Fruit fly (Drosophila melanogaster) whole organism, embryonic: ENCODE results near the gene EMC5.

Source experiments
- Abd-B ChIP-seq: fragments of 200-800 bp; sonication (Bioruptor generic); optimal IDR thresholded peaks from 2 replicates; lab custom pipeline; 2018; ENCODE audit warnings: missing biosample characterization, mild to moderate bottlenecking, missing genetic modification characterization, moderate library complexity
- CG10147 ChIP-seq: fragments of 200-800 bp; sonication (Bioruptor generic); optimal IDR thresholded peaks from 2 replicates; lab custom pipeline; 2019; ENCODE audit warnings: missing biosample characterization, mild to moderate bottlenecking, missing genetic modification characterization, moderate library complexity
- CG12071 ChIP-seq: fragments of 200-800 bp; sonication (Bioruptor generic); optimal IDR thresholded peaks from 3 replicates; lab custom pipeline; 2018; ENCODE audit warnings: missing biosample characterization, mild to moderate bottlenecking, missing genetic modification characterization
- CG12155 ChIP-seq: fragments of 200-800 bp; sonication (Bioruptor generic); optimal IDR thresholded peaks from 3 replicates; lab custom pipeline; 2016; ENCODE audit warnings: missing biosample characterization, missing genetic modification characterization
- CG12391 ChIP-seq: fragments of 200-800 bp; sonication (Bioruptor generic); optimal IDR thresholded peaks from 3 replicates; lab custom pipeline; 2018; ENCODE audit warnings: missing biosample characterization, mild to moderate bottlenecking, missing genetic modification characterization, moderate library complexity
- CG13123 ChIP-seq: fragments of 200-800 bp; sonication (Bioruptor generic); optimal IDR thresholded peaks from 2 replicates; lab custom pipeline; 2016; ENCODE audit warnings: missing biosample characterization, missing genetic modification characterization
- CG13775 ChIP-seq: fragments of 200-800 bp; sonication (Bioruptor generic); optimal IDR thresholded peaks from 3 replicates; lab custom pipeline; 2017; ENCODE audit warnings: missing biosample characterization, mild to moderate bottlenecking, missing genetic modification characterization
- CG14965 ChIP-seq: fragments of 200-800 bp; sonication (Bioruptor generic); optimal IDR thresholded peaks from 2 replicates; lab custom pipeline; 2016; ENCODE audit warnings: missing biosample characterization, missing genetic modification characterization, borderline replicate concordance
- CG15696 ChIP-seq: fragments of 200-800 bp; sonication (Bioruptor generic); optimal IDR thresholded peaks from 2 replicates; lab custom pipeline; 2019; ENCODE audit warnings: missing biosample characterization, mild to moderate bottlenecking, missing genetic modification characterization, moderate library complexity
- CG16863 ChIP-seq: fragments of 200-800 bp; sonication (Bioruptor generic); optimal IDR thresholded peaks from 3 replicates; lab custom pipeline; 2016; ENCODE audit warnings: missing biosample characterization, missing genetic modification characterization
- CG2202 ChIP-seq: fragments of 200-800 bp; sonication (Bioruptor generic); optimal IDR thresholded peaks from 2 replicates; lab custom pipeline; 2018; ENCODE audit warnings: missing biosample characterization, mild to moderate bottlenecking, missing genetic modification characterization
- CG2889 ChIP-seq: fragments of 200-800 bp; sonication (Bioruptor generic); IDR thresholded peaks from 3 replicates; pipeline ENCODE4 v1.3.6; 2022; ENCODE audit warnings: missing biosample characterization, missing genetic modification characterization
- CG32772 ChIP-seq: fragments of 200-800 bp; sonication (Bioruptor generic); IDR thresholded peaks from 2 replicates; pipeline ENCODE4 v1.3.6; 2022; ENCODE audit warnings: missing biosample characterization, missing genetic modification characterization
- CG33557 ChIP-seq: fragments of 200-800 bp; sonication (Bioruptor generic); optimal IDR thresholded peaks from 2 replicates; lab custom pipeline; 2019; ENCODE audit warnings: missing biosample characterization, mild to moderate bottlenecking, missing genetic modification characterization, moderate library complexity
- CG43689 ChIP-seq: fragments of 200-800 bp; sonication (Bioruptor generic); IDR thresholded peaks from 2 replicates; pipeline ENCODE4 v1.3.6; 2022; ENCODE audit warnings: missing biosample characterization, missing genetic modification characterization
- CG6689 ChIP-seq: fragments of 200-800 bp; sonication (Bioruptor generic); IDR thresholded peaks from 2 replicates; pipeline ENCODE4 v1.3.6; 2022; ENCODE audit warnings: missing biosample characterization, missing genetic modification characterization
- CG7839 ChIP-seq: fragments of 200-800 bp; sonication (Bioruptor generic); optimal IDR thresholded peaks from 3 replicates; lab custom pipeline; 2018; ENCODE audit warnings: missing biosample characterization, mild to moderate bottlenecking, missing genetic modification characterization, moderate library complexity
- CG8281 ChIP-seq: fragments of 200-800 bp; sonication (Bioruptor generic); optimal IDR thresholded peaks from 2 replicates; lab custom pipeline; 2018; ENCODE audit warnings: missing biosample characterization, mild to moderate bottlenecking, missing genetic modification characterization, moderate library complexity
- CG9609 ChIP-seq: fragments of 200-800 bp; sonication (Bioruptor generic); optimal IDR thresholded peaks from 3 replicates; lab custom pipeline; 2016; ENCODE audit warnings: missing biosample characterization, missing genetic modification characterization
- CG9932 ChIP-seq: fragments of 200-800 bp; sonication (Bioruptor generic); IDR thresholded peaks from 2 replicates; pipeline ENCODE4 v1.3.6; 2022; ENCODE audit warnings: missing biosample characterization, missing genetic modification characterization
- Dp ChIP-seq: fragments of 200-800 bp; sonication (Bioruptor generic); optimal IDR thresholded peaks from 2 replicates; lab custom pipeline; 2018; ENCODE audit warnings: missing biosample characterization, mild to moderate bottlenecking, missing genetic modification characterization, moderate library complexity
- Dref ChIP-seq: fragments of 200-800 bp; sonication (Bioruptor generic); IDR thresholded peaks from 2 replicates; pipeline ENCODE4 v1.3.6; 2022; ENCODE audit warnings: missing biosample characterization, missing genetic modification characterization
- Elba2 ChIP-seq: fragments of 200-800 bp; sonication (Bioruptor generic); optimal IDR thresholded peaks from 3 replicates; lab custom pipeline; 2016; ENCODE audit warnings: missing biosample characterization, missing genetic modification characterization
- Hand ChIP-seq: fragments of 200-800 bp; sonication (Bioruptor generic); optimal IDR thresholded peaks from 2 replicates; lab custom pipeline; 2017; ENCODE audit warnings: mild to moderate bottlenecking, missing biosample characterization, missing genetic modification reagents, missing genetic modification characterization
- Hmr ChIP-seq: fragments of 200-800 bp; sonication (Bioruptor generic); optimal IDR thresholded peaks from 3 replicates; lab custom pipeline; 2017; ENCODE audit warnings: mild to moderate bottlenecking, missing biosample characterization, missing genetic modification reagents, missing genetic modification characterization
- Hr78 ChIP-seq, 2 experiments: fragments of 200-800 bp in 1 of 2; fragments of >200 bp in 1 of 2; sonication (Bioruptor generic) in 1 of 2; optimal IDR thresholded peaks; 2 replicates each; lab custom pipeline; 2017 to 2019; ENCODE audit warnings: missing biosample characterization in 2 of 2, missing genetic modification characterization in 2 of 2, mild to moderate bottlenecking in 1 of 2, moderate library complexity in 1 of 2
- Hsf ChIP-seq: fragments of 200-800 bp; sonication (Bioruptor generic); optimal IDR thresholded peaks from 3 replicates; lab custom pipeline; 2016; ENCODE audit warnings: missing biosample characterization, missing genetic modification characterization
- MTF-1 ChIP-seq: fragments of 200-800 bp; sonication (Bioruptor generic); optimal IDR thresholded peaks from 2 replicates; lab custom pipeline; 2018; ENCODE audit warnings: missing biosample characterization, mild to moderate bottlenecking, missing genetic modification characterization, borderline replicate concordance
- Neu2 ChIP-seq: fragments of 200-800 bp; sonication (Bioruptor generic); optimal IDR thresholded peaks from 3 replicates; lab custom pipeline; 2016; ENCODE audit warnings: missing biosample characterization, missing genetic modification characterization, borderline replicate concordance
- Rfx ChIP-seq: fragments of 200-800 bp; sonication (Bioruptor generic); IDR thresholded peaks from 2 replicates; pipeline ENCODE4 v1.3.6; 2022; ENCODE audit warnings: missing biosample characterization, missing genetic modification characterization
- Rx ChIP-seq: fragments of 200-800 bp; sonication (Bioruptor generic); IDR thresholded peaks from 2 replicates; pipeline ENCODE4 v1.3.6; 2022; ENCODE audit warnings: missing biosample characterization, missing genetic modification characterization
- bsh ChIP-seq, 2 experiments: fragments of 200-800 bp; sonication (Bioruptor generic); optimal IDR thresholded peaks; 2 replicates each; lab custom pipeline; 2017 to 2018; ENCODE audit warnings: mild to moderate bottlenecking in 2 of 2, missing biosample characterization in 2 of 2, missing genetic modification characterization in 2 of 2, moderate library complexity in 1 of 2
- cas ChIP-seq: fragments of 200-800 bp; sonication (Bioruptor generic); IDR thresholded peaks from 2 replicates; pipeline ENCODE4 v1.3.6; 2022; ENCODE audit warnings: missing biosample characterization, missing genetic modification characterization
- dati ChIP-seq: fragments of 200-800 bp; sonication (Bioruptor generic); IDR thresholded peaks from 2 replicates; pipeline ENCODE4 v1.3.6; 2022; ENCODE audit warnings: missing biosample characterization, missing genetic modification characterization
- dysf ChIP-seq: fragments of 200-800 bp; sonication (Bioruptor generic); IDR thresholded peaks from 3 replicates; pipeline ENCODE4 v1.3.6; 2022; ENCODE audit warnings: missing biosample characterization, missing genetic modification characterization
- ems ChIP-seq: fragments of 200-800 bp; sonication (Bioruptor generic); optimal IDR thresholded peaks from 3 replicates; lab custom pipeline; 2016; ENCODE audit warnings: missing biosample characterization, missing genetic modification characterization
- fd64A ChIP-seq: fragments of 200-800 bp; sonication (Bioruptor generic); optimal IDR thresholded peaks from 3 replicates; lab custom pipeline; 2018; ENCODE audit warnings: missing biosample characterization, mild to moderate bottlenecking, missing genetic modification characterization
- grn ChIP-seq: fragments of 200-800 bp; sonication (Bioruptor generic); optimal IDR thresholded peaks from 3 replicates; lab custom pipeline; 2017; ENCODE audit warnings: missing biosample characterization, missing genetic modification characterization
- h ChIP-seq: fragments of >200 bp; optimal IDR thresholded peaks from 2 replicates; lab custom pipeline; 2017
- her ChIP-seq: fragments of 200-800 bp; sonication (Bioruptor generic); optimal IDR thresholded peaks from 2 replicates; lab custom pipeline; 2016; ENCODE audit warnings: missing biosample characterization, missing genetic modification characterization
- hth ChIP-seq: fragments of >200 bp; optimal IDR thresholded peaks from 2 replicates; lab custom pipeline; 2017; ENCODE audit warnings: inconsistent platforms
- jigr1 ChIP-seq: fragments of 200-800 bp; sonication (Bioruptor generic); IDR thresholded peaks from 3 replicates; pipeline ENCODE4 v1.3.6; 2022; ENCODE audit warnings: missing biosample characterization, missing genetic modification characterization
- p53 ChIP-seq: fragments of 200-800 bp; sonication (Bioruptor generic); optimal IDR thresholded peaks from 2 replicates; lab custom pipeline; 2016; ENCODE audit warnings: missing biosample characterization, missing genetic modification characterization
- pita ChIP-seq: fragments of 200-800 bp; sonication (Bioruptor generic); optimal IDR thresholded peaks from 2 replicates; lab custom pipeline; 2017; ENCODE audit warnings: missing biosample characterization, mild to moderate bottlenecking, missing genetic modification characterization
- row ChIP-seq: fragments of 200-800 bp; sonication (Bioruptor generic); IDR thresholded peaks from 3 replicates; pipeline ENCODE4 v1.3.6; 2022; ENCODE audit warnings: missing biosample characterization, missing genetic modification characterization
- salm ChIP-seq: fragments of 200-800 bp; sonication (Bioruptor generic); optimal IDR thresholded peaks from 2 replicates; lab custom pipeline; 2018; ENCODE audit warnings: missing biosample characterization, mild to moderate bottlenecking, missing genetic modification characterization
- scrt ChIP-seq: fragments of 200-800 bp; sonication (Bioruptor generic); optimal IDR thresholded peaks from 2 replicates; lab custom pipeline; 2018; ENCODE audit warnings: missing biosample characterization, mild to moderate bottlenecking, missing genetic modification characterization, moderate library complexity
- seq ChIP-seq: fragments of 200-800 bp; sonication (Bioruptor generic); IDR thresholded peaks from 2 replicates; pipeline ENCODE4 v1.3.6; 2022; ENCODE audit warnings: missing biosample characterization, missing genetic modification characterization
- stwl ChIP-seq: fragments of 200-800 bp; sonication (Bioruptor generic); optimal IDR thresholded peaks from 3 replicates; lab custom pipeline; 2018; ENCODE audit warnings: missing biosample characterization, mild to moderate bottlenecking, missing genetic modification characterization, moderate library complexity

Gene EMC5

dm6 chr2L:19021278-19022220 is 34.0 kb downstream of the EMC5 start (continued):
- TF ChIP-seq CG15696 (tag; lab: Kevin White, UChicago) (peak; percentile 8), her (GFP tag; lab: Kevin White, UChicago) (no peak), Abd-B (GFP tag; lab: Kevin White, UChicago) (peak; percentile 64), hth (lab: Kevin White, UChicago) (no peak), CG6689 (GFP tag; lab: Robert Waterston, UW) (peak; percentile 71), h (lab: Kevin White, UChicago) (no peak), CG2202 (tag; lab: Kevin White, UChicago) (peak; percentile 66), bsh (GFP tag; optimal IDR thresholded peaks at IDR 0.05; lab: Kevin White, UChicago) (peak; percentile 81 to 82), CG10147 (GFP tag; lab: Kevin White, UChicago) (peak; percentile 86), jigr1 (GFP tag; lab: Robert Waterston, UW) (no peak), CG12391 (tag; lab: Kevin White, UChicago) (peak; percentile 86), Dref (no peak), CG13775 (GFP tag; lab: Kevin White, UChicago) (peak; percentile 68), row (peak; percentile 87), Rfx (peak; percentile 81), Hr78 (GFP tag; optimal IDR thresholded peaks at IDR 0.05; lab: Kevin White, UChicago) (peak in 1 of 2 experiments; percentile 68), Hand (GFP tag; lab: Kevin White, UChicago) (peak; percentile 91), dysf (GFP tag; lab: Robert Waterston, UW) (peak; percentile 87), Elba2 (GFP tag; lab: Kevin White, UChicago) (no peak), scrt (GFP tag; lab: Kevin White, UChicago) (peak; percentile 72), CG32772 (no peak), CG12071 (GFP tag; lab: Kevin White, UChicago) (peak; percentile 56), Hsf (peak; percentile 71), CG12155 (GFP tag; lab: Kevin White, UChicago) (peak; percentile 59), CG8281 (tag; lab: Kevin White, UChicago) (peak; percentile 39), Rx (GFP tag; lab: Robert Waterston, UW) (no peak), MTF-1 (GFP tag; lab: Kevin White, UChicago) (no peak), CG43689 (GFP tag; lab: Robert Waterston, UW) (peak; percentile 31; the same call in 1 of the 2 replicates), dati (GFP tag; lab: Robert Waterston, UW) (no peak), CG7839 (tag; lab: Kevin White, UChicago) (peak; percentile 85), fd64A (GFP tag; lab: Kevin White, UChicago) (peak; percentile 40), pita (GFP tag; lab: Kevin White, UChicago) (no peak), Hmr (GFP tag; lab: Kevin White, UChicago) (peak; percentile 90), salm (tag; lab: Kevin White, UChicago) (peak; percentile 57), CG13123 (GFP tag; lab: Kevin White, UChicago) (peak; percentile 13), CG9609 (GFP tag; lab: Kevin White, UChicago) (no peak), CG9932 (GFP tag; lab: Robert Waterston, UW) (peak; percentile 62), ems (GFP tag; lab: Kevin White, UChicago) (peak; percentile 43), Neu2 (GFP tag; lab: Kevin White, UChicago) (no peak), Dp (GFP tag; lab: Kevin White, UChicago) (no peak), CG2889 (peak; percentile 38; the same call in 1 of the 3 replicates), cas (no peak; the same call in 1 of the 2 replicates), CG14965 (GFP tag; lab: Kevin White, UChicago) (no peak), grn (no peak), CG33557 (peak; percentile 37), p53 (GFP tag; lab: Kevin White, UChicago) (no peak), CG16863 (GFP tag; lab: Kevin White, UChicago) (peak; percentile 28), seq (peak; percentile 77), stwl (tag; lab: Kevin White, UChicago) (no peak)
